Worm (Caenorhabditis elegans): ENCODE results near the gene cyp-37A1.

Gene cyp-37A1

DNA sequence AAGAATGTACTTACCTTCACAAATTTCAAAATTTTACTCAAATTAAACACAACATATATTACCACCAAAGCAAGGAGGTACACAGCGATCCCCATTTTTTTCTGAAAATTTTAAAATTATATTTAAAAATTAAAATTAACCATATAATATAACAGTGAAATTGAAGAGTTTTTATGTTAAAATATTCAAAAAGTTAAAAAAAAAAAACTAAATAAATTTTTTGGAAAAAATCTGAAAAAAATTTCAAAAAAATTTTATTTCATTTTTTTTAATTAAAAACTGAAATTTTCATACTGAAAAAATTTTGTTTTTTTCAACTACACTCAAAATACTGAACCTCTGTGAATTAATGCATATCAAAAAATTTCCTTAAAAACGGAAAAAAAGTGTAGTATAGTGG lies at the start of gene cyp-37A1:
TSS of gene cyp-37A1 (minus strand) at position 101 of the 400 bp plus-strand sequence.
- no peak for TF ChIP-seq unc-62 (GFP tag; optimal IDR thresholded peaks at IDR 0.05)

DNA sequence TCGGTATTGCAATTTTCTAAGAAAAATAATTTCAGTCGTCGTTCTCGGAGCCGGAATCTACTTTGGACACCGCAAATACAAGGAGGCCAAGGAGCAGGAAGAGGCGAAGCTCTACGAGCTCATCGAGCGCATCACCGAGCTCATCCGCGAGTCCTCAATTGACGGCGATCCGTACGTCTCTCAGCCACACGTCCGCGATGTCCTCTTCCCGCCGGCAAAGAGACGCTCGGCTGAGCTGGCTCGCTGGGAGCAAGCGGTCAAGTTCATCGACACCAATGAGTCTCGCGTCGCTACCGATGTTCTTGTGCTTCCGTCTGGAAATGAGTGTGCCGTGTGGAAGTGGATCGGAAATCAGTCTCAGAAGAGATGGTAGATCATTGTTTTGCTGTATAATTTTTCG lies 48.7 kb upstream of the cyp-37A1 start:
- TF ChIP-seq unc-62 (GFP tag; optimal IDR thresholded peaks at IDR 0.05): no peak

DNA sequence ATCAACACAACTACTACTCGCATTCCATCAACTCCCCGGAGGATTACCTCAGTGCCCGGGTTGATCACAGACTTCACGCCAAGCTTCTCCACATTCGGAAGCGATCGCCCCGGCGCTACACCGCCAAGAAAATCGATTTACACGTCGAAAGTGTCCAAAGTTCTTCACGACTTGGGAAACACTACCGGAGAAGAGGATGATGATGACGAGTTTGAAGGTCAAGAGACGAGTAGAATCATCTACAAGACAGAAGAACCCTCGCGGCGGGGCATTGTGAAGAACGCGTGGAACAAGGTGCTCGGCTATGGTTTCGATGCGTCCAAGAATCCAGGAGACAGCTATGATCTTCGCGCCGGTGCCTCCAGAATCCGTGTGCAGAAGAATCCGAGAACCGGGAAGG lies 47.3 kb upstream of the cyp-37A1 start:
- TF ChIP-seq unc-62 (GFP tag; optimal IDR thresholded peaks at IDR 0.05): no peak

DNA sequence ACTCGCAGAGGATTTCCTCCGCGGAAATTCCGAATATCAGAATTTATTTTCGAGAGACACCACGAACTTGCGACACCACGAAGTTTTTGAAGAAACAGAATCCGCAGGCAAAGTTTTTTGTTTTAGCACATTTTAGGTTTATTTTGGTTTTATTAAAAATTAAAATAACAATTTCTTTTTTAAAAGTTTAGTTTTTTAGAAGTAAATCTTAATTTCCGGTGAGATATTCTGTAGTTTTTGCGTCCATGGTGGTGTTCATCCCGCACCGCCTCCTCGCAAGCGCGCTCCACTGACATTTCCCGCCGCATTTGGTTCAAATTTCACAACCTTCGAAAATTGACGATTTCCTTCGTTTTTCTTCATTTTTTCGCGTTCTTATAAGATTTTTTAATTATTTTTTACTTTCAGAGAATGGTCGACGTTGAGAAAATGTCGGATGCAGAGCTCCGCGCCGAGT lies 46.3 kb upstream of the cyp-37A1 start, which contains the start of gene lem-2:
TSS of gene lem-2 (plus strand) at position 407 of the 457 bp plus-strand sequence.
- no peak for TF ChIP-seq unc-62 (GFP tag; optimal IDR thresholded peaks at IDR 0.05)

DNA sequence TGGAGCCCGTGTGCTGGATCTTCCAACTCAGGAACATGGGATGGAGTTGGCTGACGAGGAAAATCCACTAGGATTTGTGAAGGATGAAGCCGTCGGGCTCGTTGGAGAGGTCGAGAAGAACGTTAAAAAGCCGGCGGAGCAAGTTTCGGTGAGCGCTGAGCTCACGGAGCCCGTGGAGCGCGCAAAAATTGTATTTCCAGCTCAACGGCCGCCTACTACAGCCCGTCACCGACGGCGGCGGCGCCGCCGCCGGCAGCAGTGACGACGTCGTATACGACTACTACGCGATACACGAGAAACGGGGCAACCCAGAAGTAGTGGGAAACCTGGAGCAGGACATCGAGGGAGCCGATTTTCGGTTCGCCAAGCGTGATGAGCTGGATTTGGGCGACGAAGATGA lies 44.1 kb upstream of the cyp-37A1 start:
- TF ChIP-seq unc-62 (GFP tag; optimal IDR thresholded peaks at IDR 0.05): no peak

DNA sequence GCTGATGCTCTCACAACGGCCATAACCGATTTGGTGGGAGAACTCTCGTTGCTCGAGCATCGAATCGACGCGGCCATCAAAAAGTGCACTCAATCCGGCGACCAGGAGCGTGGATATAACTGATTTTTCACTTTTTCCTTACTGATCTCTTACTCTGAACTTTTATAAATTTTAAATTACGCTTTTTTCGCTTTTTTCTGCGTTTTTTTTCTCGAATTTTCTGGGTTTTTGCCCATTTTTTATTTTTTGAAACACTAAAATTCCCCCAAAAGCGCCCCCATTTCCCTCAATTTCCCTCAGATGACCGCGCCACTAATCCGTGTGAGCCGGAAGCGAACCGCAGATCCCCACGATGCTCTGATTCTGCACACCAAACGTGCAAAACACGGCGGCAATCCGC lies 43.7 kb upstream of the cyp-37A1 start, which contains the start of gene W01G7.4:
TSS of gene W01G7.4 (plus strand) at position 301 of the 400 bp plus-strand sequence.
- no peak for TF ChIP-seq unc-62 (GFP tag; optimal IDR thresholded peaks at IDR 0.05)

DNA sequence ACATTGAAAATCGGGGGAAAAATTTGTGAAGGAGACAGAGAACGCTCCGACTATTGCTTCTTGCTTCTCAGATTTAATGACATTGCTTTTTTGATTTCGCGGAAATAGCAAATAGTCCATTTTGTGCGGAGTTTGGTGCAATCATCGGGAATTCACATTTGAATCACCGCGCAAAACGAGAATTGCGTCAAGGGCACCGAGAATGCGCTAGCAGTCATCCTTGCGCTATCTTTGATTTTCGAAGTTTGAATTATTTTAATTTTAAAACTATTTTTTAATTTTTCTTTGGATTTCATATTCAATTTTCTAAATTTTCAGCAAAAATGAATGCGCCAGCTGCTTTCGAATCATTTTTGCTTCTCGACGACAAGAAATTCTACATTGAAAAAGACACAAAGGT lies 43.0 kb upstream of the cyp-37A1 start, which contains the start of gene rpb-11:
TSS of gene rpb-11 (plus strand) at position 319 of the 400 bp plus-strand sequence.
- TF ChIP-seq unc-62 (GFP tag; optimal IDR thresholded peaks at IDR 0.05): no peak

DNA sequence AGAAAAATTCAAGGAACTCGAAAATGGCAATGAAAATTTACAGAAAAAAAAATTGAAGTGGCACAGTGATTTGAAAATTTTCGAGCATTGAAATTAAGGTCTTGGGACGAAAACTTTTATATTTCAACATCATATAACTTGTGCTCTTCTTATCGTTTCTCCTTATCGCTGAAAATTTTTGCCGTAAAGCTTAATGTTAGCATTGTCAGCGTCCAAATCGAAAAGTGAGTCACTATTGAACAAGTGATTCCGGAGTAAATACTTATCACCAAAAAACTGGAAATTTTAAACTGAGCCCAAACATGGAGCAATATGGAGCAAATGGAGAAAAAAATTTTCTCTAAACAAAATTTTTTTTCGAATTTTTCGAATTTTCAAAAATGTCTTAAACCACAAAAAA lies 39.0 kb upstream of the cyp-37A1 start:
- TF ChIP-seq unc-62 (GFP tag; optimal IDR thresholded peaks at IDR 0.05): no peak

DNA sequence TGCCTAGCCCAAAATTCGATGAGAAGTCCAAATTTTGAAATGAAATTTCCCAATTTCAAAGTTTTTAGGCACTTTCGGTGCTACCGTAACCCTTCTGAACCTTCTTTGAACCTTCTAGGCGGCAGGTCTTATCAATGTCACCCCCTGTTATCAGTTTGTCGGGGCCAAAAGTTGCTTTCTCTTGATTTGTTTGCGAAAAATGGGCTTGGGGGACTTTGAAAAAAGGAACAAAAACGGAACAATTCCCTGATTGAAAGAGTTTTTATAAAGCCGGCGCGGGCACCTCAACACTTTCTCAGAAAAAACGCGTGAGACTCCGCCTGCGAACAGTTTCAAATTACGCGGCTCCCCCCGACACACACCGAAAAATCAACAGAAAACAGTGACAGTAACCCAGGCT lies 36.4 kb upstream of the cyp-37A1 start:
- TF ChIP-seq unc-62 (GFP tag; optimal IDR thresholded peaks at IDR 0.05): no peak

DNA sequence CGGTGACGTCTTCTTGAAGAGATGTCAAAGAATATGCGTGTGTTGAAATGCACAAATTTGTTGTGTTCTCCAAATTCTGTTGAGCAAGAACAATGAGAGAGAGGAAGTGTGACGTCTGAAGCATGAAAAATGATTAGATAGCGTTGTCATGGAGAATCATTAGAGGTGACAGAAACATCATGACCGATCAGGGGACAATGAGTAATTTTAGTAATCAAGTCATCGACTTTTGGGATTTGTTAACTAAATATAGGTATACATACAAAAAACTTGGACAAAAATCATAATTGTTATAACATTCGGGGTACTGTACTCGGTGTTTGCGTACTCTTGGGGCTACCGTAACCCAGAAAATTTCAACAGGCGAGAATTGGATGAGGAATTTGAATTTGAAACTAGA lies 35.4 kb upstream of the cyp-37A1 start, which contains the start of gene daf-5:
TSS of gene daf-5 (minus strand) at position 101 of the 400 bp plus-strand sequence.
- TF ChIP-seq unc-62 (GFP tag; optimal IDR thresholded peaks at IDR 0.05): no peak

DNA sequence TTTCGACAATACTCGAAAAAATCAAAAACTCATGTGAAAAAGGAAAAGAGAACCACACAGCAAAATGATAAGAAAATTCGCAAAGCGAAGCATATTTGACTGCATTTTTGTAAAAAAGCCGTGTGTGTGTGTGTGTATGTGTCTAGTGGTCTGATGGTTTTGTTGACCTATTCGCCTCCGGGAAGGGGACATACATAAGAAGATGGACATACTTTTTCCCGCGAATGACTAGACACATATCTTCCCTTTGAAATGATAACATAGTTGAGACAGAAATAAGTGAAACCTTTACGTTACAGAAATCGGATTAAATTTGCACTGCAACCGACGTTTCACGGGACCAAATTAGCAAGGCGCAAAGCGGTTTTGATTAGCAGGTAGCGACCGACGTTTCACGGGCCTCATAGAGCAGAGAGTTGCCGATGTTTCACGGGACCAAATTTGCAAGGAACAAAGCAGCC lies 34.7 kb upstream of the cyp-37A1 start:
- no peak for TF ChIP-seq unc-62 (GFP tag; optimal IDR thresholded peaks at IDR 0.05)

DNA sequence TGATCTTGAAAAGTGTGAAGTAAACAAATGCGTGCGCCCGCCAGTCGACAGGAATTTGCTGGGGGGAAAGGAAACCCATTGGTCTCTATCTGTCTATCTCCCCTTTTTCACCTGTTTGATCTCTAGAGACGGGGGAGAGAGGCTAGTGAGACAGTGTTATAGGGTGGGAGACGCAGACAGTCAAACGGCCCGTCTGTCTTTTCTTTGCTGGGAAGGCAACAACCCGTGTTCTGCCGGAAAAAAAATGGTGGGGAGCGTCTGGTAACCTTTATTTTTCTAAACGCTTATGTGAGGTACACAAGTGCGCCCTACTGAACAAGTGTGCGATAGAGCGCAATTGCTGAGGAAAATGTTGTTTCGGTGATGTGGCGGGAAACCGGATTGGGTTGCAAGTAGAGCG lies 33.7 kb upstream of the cyp-37A1 start:
- no peak for TF ChIP-seq unc-62 (GFP tag; optimal IDR thresholded peaks at IDR 0.05)

DNA sequence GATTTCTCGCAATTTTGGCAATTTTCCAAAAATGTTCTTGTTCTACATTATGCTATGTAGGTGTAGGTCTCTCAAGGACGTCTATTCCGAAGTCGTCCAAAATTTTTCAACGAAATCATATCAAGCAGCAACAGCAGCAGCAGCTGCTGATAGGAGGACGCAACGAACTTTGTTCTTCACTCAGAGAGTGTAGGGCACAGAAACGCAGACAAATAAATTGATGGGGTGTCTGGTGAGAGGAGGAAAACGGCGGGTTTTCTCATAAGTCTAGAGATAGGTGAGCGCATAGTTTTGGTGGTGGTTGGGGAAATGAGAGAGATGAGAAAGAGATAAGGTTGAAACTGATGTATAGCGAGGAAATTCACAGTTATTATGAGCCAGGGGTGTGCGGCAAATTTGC lies 32.3 kb upstream of the cyp-37A1 start:
- no peak for TF ChIP-seq unc-62 (GFP tag; optimal IDR thresholded peaks at IDR 0.05)

DNA sequence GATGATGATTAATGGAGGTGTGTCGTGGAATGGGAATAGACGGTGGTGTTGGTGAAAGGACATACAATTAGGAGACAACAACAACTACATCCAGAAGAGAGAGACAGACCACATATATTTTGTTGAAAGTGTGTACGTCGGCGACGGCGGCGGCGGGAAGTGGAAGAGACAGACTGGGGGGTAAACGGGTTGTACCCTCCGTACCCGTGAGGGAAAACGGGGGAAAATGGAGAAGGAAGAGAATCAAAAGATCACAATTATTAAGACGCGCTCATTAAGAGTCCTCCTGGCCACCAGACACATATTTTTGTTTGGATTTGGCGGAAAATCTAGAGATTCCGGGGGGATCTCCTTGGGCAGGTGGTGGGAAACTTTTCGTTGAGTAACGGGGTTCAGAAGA lies 29.7 kb upstream of the cyp-37A1 start:
- no peak for TF ChIP-seq unc-62 (GFP tag; optimal IDR thresholded peaks at IDR 0.05)

DNA sequence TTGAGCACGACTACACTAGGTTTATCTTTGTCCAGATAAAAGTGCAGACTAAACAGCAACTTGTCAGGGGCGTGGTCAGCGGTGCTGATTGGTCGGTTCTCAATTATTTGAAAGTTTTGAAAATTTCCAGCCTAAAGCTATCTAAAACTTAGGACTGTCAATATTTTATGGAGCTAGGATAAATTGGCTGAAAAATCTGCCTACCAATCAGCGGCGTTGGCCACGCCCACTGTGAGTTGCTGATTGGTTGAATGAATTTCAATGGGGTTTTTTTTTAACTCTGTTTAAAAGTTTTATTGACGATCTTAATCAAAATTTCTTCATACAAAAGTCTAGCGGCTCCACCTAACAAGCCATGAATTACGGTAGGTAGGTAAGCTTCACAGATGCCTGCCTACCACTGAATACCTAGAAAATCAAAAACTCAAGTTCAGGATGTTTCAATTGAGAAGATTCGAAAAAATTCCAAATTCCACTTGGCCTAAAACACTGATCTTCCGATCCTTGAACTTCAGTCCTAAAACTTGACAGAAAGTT lies 29.2 kb upstream of the cyp-37A1 start:
- no peak for TF ChIP-seq unc-62 (GFP tag; optimal IDR thresholded peaks at IDR 0.05)

DNA sequence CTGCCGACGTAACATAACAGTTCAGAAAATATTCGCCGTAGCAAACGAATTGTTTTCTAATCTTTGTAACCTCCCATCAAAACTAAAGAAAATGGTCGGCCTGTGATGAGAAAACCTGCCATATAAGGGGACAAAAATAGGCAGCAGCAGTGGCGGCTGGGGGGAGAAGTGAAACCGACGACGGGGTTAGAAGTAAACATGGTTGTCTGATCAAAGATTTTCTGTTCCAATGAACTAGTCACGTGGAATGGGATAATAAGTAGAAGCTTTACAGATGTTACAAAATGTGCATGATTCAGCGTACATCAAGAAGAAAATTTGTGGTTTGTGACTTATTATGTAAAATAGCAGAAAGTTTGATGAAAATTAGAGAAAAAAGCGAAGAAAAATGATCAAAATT lies 28.5 kb upstream of the cyp-37A1 start:
- no peak for TF ChIP-seq unc-62 (GFP tag; optimal IDR thresholded peaks at IDR 0.05)

DNA sequence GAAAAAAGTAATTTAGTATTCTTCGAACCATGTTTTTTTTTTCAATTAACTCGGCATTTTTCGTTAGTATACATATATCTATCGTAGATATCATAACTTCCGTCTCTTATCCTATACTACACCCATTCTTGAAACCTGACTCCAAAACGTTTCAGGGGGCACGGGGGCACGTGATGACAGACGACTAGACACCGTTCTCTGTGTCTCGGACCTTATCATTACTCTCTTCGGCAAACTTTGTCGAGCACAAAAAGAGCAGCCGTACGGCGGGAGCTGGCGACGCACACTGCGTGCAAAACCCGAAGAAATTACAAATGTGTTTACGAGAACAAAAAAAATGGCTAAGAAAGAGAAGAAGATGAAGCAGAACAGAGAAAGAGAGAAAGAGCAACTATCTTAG lies 27.4 kb upstream of the cyp-37A1 start:
- no peak for TF ChIP-seq unc-62 (GFP tag; optimal IDR thresholded peaks at IDR 0.05)
